Fruit fly (Drosophila melanogaster) whole organism, embryonic: Measurements from ENCODE around the gene dati.

Source experiments
- Atf-2 ChIP-seq: fragments of 200-800 bp; sonication (Bioruptor generic); optimal IDR thresholded peaks from 2 replicates; lab custom pipeline; 2016; ENCODE audit warnings: missing biosample characterization, missing genetic modification characterization
- B-H1 ChIP-seq: fragments of 200-800 bp; sonication (Bioruptor generic); IDR thresholded peaks from 3 replicates; pipeline ENCODE4 v1.3.6; 2022; ENCODE audit warnings: missing biosample characterization, missing genetic modification characterization
- CG1024 ChIP-seq: fragments of 200-800 bp; sonication (Bioruptor generic); IDR thresholded peaks from 2 replicates; pipeline ENCODE4 v1.3.6; 2022; ENCODE audit warnings: missing biosample characterization, missing genetic modification characterization
- CG10543 ChIP-seq: fragments of 200-800 bp; sonication (Bioruptor generic); optimal IDR thresholded peaks from 3 replicates; lab custom pipeline; 2017; ENCODE audit warnings: missing biosample characterization, mild to moderate bottlenecking, missing genetic modification characterization, moderate library complexity
- CG11085 ChIP-seq: fragments of 200-800 bp; sonication (Bioruptor generic); IDR thresholded peaks from 2 replicates; pipeline ENCODE4 v1.3.6; 2022; ENCODE audit warnings: missing biosample characterization, missing genetic modification characterization
- CG11504 ChIP-seq: fragments of 200-800 bp; sonication (Bioruptor generic); optimal IDR thresholded peaks from 3 replicates; lab custom pipeline; 2019; ENCODE audit warnings: missing biosample characterization, mild to moderate bottlenecking, missing genetic modification characterization, moderate library complexity
- CG12769 ChIP-seq: fragments of 200-800 bp; sonication (Bioruptor generic); optimal IDR thresholded peaks from 2 replicates; lab custom pipeline; 2019; ENCODE audit warnings: missing biosample characterization, mild to moderate bottlenecking, missing genetic modification characterization, moderate library complexity
- CG13287 ChIP-seq: fragments of 200-800 bp; sonication (Bioruptor generic); IDR thresholded peaks from 2 replicates; pipeline ENCODE4 v1.3.6; 2022; ENCODE audit warnings: missing biosample characterization, missing genetic modification characterization; ENCODE audit not compliant: partially characterized antibody
- CG14050 ChIP-seq: fragments of 200-800 bp; sonication (Bioruptor generic); IDR thresholded peaks from 3 replicates; pipeline ENCODE4 v1.3.6; 2022; ENCODE audit warnings: missing biosample characterization, missing genetic modification characterization
- CG14667 ChIP-seq: fragments of 200-800 bp; sonication (Bioruptor generic); IDR thresholded peaks from 2 replicates; pipeline ENCODE4 v1.3.6; 2022; ENCODE audit warnings: missing biosample characterization, missing genetic modification characterization
- CG15514 ChIP-seq: fragments of 200-800 bp; sonication (Bioruptor generic); optimal IDR thresholded peaks from 3 replicates; lab custom pipeline; 2017; ENCODE audit warnings: missing biosample characterization, missing genetic modification characterization, mild to moderate bottlenecking, moderate library complexity, missing genetic modification reagents
- CG17802 ChIP-seq: fragments of 200-800 bp; sonication (Bioruptor generic); optimal IDR thresholded peaks from 2 replicates; lab custom pipeline; 2018; ENCODE audit warnings: missing biosample characterization, mild to moderate bottlenecking, missing genetic modification characterization, moderate library complexity
- CG17829 ChIP-seq: fragments of 200-800 bp; optimal IDR thresholded peaks from 2 replicates; lab custom pipeline; 2019; ENCODE audit warnings: missing biosample characterization, mild to moderate bottlenecking, missing genetic modification characterization, moderate library complexity
- CG2202 ChIP-seq: fragments of 200-800 bp; sonication (Bioruptor generic); optimal IDR thresholded peaks from 2 replicates; lab custom pipeline; 2018; ENCODE audit warnings: missing biosample characterization, mild to moderate bottlenecking, missing genetic modification characterization
- CG32532 ChIP-seq: fragments of 200-800 bp; sonication (Bioruptor generic); IDR thresholded peaks from 2 replicates; pipeline ENCODE4 v1.3.6; 2022; ENCODE audit warnings: missing biosample characterization, missing genetic modification characterization
- CG32767 ChIP-seq: fragments of 200-800 bp; sonication (Bioruptor generic); IDR thresholded peaks from 2 replicates; pipeline ENCODE4 v1.3.6; 2022; ENCODE audit warnings: missing biosample characterization, missing genetic modification characterization
- CG4707 ChIP-seq: fragments of 200-800 bp; sonication (Bioruptor generic); optimal IDR thresholded peaks from 2 replicates; lab custom pipeline; 2018; ENCODE audit warnings: missing biosample characterization, mild to moderate bottlenecking, missing genetic modification characterization, moderate library complexity
- CG7786 ChIP-seq: fragments of 200-800 bp; sonication (Bioruptor generic); optimal IDR thresholded peaks from 2 replicates; lab custom pipeline; 2016; ENCODE audit warnings: missing biosample characterization, missing genetic modification characterization
- CG8478 ChIP-seq: fragments of >200 bp; optimal IDR thresholded peaks from 2 replicates; lab custom pipeline; 2018
- CTCF ChIP-seq: fragments of 200-800 bp; sonication (Bioruptor generic); optimal IDR thresholded peaks from 2 replicates; lab custom pipeline; 2017; ENCODE audit warnings: missing biosample characterization, mild to moderate bottlenecking, missing genetic modification characterization, moderate library complexity
- Dad ChIP-seq: fragments of 200-800 bp; sonication (Bioruptor generic); optimal IDR thresholded peaks from 3 replicates; lab custom pipeline; 2016; ENCODE audit warnings: missing biosample characterization, missing genetic modification characterization
- Deaf1 ChIP-seq: fragments of 200-800 bp; optimal IDR thresholded peaks from 3 replicates; lab custom pipeline; 2019; ENCODE audit warnings: missing biosample characterization, mild to moderate bottlenecking, missing genetic modification characterization, moderate library complexity
- Dfd ChIP-seq, 2 experiments: fragments of >200 bp; optimal IDR thresholded peaks; 2 replicates each; lab custom pipeline; 2017; ENCODE audit warnings: missing biosample characterization in 2 of 2, missing genetic modification characterization in 2 of 2
- Hey ChIP-seq: fragments of 200-800 bp; sonication (Bioruptor generic); optimal IDR thresholded peaks from 3 replicates; lab custom pipeline; 2018; ENCODE audit warnings: missing biosample characterization, mild to moderate bottlenecking, missing genetic modification characterization
- Hr78 ChIP-seq, 2 experiments: fragments of 200-800 bp in 1 of 2; fragments of >200 bp in 1 of 2; sonication (Bioruptor generic) in 1 of 2; optimal IDR thresholded peaks; 2 replicates each; lab custom pipeline; 2017 to 2019; ENCODE audit warnings: missing biosample characterization in 2 of 2, missing genetic modification characterization in 2 of 2, mild to moderate bottlenecking in 1 of 2, moderate library complexity in 1 of 2
- Rfx ChIP-seq: fragments of 200-800 bp; sonication (Bioruptor generic); IDR thresholded peaks from 2 replicates; pipeline ENCODE4 v1.3.6; 2022; ENCODE audit warnings: missing biosample characterization, missing genetic modification characterization
- Sox100B ChIP-seq: fragments of 200-800 bp; sonication (Bioruptor generic); optimal IDR thresholded peaks from 3 replicates; lab custom pipeline; 2018; ENCODE audit warnings: missing biosample characterization, mild to moderate bottlenecking, missing genetic modification characterization
- Sox102F ChIP-seq: fragments of 200-800 bp; sonication (Bioruptor generic); optimal IDR thresholded peaks from 2 replicates; lab custom pipeline; 2018; ENCODE audit warnings: missing biosample characterization, mild to moderate bottlenecking, missing genetic modification characterization, moderate library complexity
- Stat92E ChIP-seq, 3 experiments: fragments of >200 bp in 2 of 3; fragments of 200-800 bp in 1 of 3; sonication (Bioruptor generic) in 1 of 3; optimal IDR thresholded peaks; 2 replicates each; lab custom pipeline; 2017 to 2019; ENCODE audit warnings: missing biosample characterization in 3 of 3, missing genetic modification characterization in 3 of 3, mild to moderate bottlenecking in 1 of 3, moderate library complexity in 1 of 3
- ab ChIP-seq: fragments of 200-800 bp; sonication (Bioruptor generic); optimal IDR thresholded peaks from 2 replicates; lab custom pipeline; 2016; ENCODE audit warnings: missing biosample characterization, missing genetic modification characterization
- amos ChIP-seq: fragments of 200-800 bp; sonication (Bioruptor generic); IDR thresholded peaks from 2 replicates; pipeline ENCODE4 v1.3.6; 2022; ENCODE audit warnings: missing biosample characterization, missing genetic modification characterization; ENCODE audit not compliant: partially characterized antibody
- cad ChIP-seq: fragments of >200 bp; optimal IDR thresholded peaks from 2 replicates; lab custom pipeline; 2017; ENCODE audit warnings: missing biosample characterization, missing genetic modification characterization
- crc ChIP-seq: fragments of 200-800 bp; sonication (Bioruptor generic); optimal IDR thresholded peaks from 2 replicates; lab custom pipeline; 2016; ENCODE audit warnings: missing biosample characterization, missing genetic modification characterization
- crol ChIP-seq: fragments of 200-800 bp; sonication (Bioruptor generic); IDR thresholded peaks from 2 replicates; pipeline ENCODE4 v1.3.6; 2022; ENCODE audit warnings: missing biosample characterization, missing genetic modification characterization
- dmrt11E ChIP-seq: fragments of 200-800 bp; sonication (Bioruptor generic); optimal IDR thresholded peaks from 3 replicates; lab custom pipeline; 2018; ENCODE audit warnings: missing biosample characterization, mild to moderate bottlenecking, missing genetic modification characterization, moderate library complexity
- dmrt99B ChIP-seq: fragments of 200-800 bp; sonication (Bioruptor generic); optimal IDR thresholded peaks from 2 replicates; lab custom pipeline; 2018; ENCODE audit warnings: missing biosample characterization, mild to moderate bottlenecking, missing genetic modification characterization, moderate library complexity
- her ChIP-seq: fragments of 200-800 bp; sonication (Bioruptor generic); optimal IDR thresholded peaks from 2 replicates; lab custom pipeline; 2016; ENCODE audit warnings: missing biosample characterization, missing genetic modification characterization
- hth ChIP-seq: fragments of >200 bp; optimal IDR thresholded peaks from 2 replicates; lab custom pipeline; 2017; ENCODE audit warnings: inconsistent platforms
- jigr1 ChIP-seq: fragments of 200-800 bp; sonication (Bioruptor generic); IDR thresholded peaks from 3 replicates; pipeline ENCODE4 v1.3.6; 2022; ENCODE audit warnings: missing biosample characterization, missing genetic modification characterization
- klu ChIP-seq: fragments of 200-800 bp; sonication (Bioruptor generic); IDR thresholded peaks from 2 replicates; pipeline ENCODE4 v1.3.6; 2022; ENCODE audit warnings: missing biosample characterization, missing genetic modification characterization
- kni ChIP-seq: fragments of 200-800 bp; sonication (Bioruptor generic); optimal IDR thresholded peaks from 3 replicates; lab custom pipeline; 2017; ENCODE audit warnings: mild to moderate bottlenecking, missing biosample characterization, missing genetic modification reagents, missing genetic modification characterization
- lola ChIP-seq, 3 experiments: fragments of >200 bp in 2 of 3; fragments of 200-800 bp in 1 of 3; sonication (Bioruptor generic) in 1 of 3; optimal IDR thresholded peaks; 2 replicates each; lab custom pipeline; 2017 to 2019; ENCODE audit warnings: missing biosample characterization in 3 of 3, missing genetic modification characterization in 3 of 3, mild to moderate bottlenecking in 1 of 3, moderate library complexity in 1 of 3
- maf-S ChIP-seq: fragments of 200-800 bp; sonication (Bioruptor generic); optimal IDR thresholded peaks from 2 replicates; lab custom pipeline; 2016; ENCODE audit warnings: missing biosample characterization, missing genetic modification characterization
- p53 ChIP-seq: fragments of 200-800 bp; sonication (Bioruptor generic); optimal IDR thresholded peaks from 2 replicates; lab custom pipeline; 2016; ENCODE audit warnings: missing biosample characterization, missing genetic modification characterization
- pan ChIP-seq, 4 experiments: fragments of >200 bp in 3 of 4; fragments of 200-800 bp in 1 of 4; sonication (Bioruptor generic) in 1 of 4; optimal IDR thresholded peaks in 3 of 4; IDR thresholded peaks in 1 of 4; 2 replicates each; pipeline versions ENCODE4 v1.3.6 to Lab custom; 2017 to 2022; ENCODE audit warnings: missing biosample characterization in 2 of 4, missing genetic modification characterization in 2 of 4, mixed read lengths in 1 of 4
- prd ChIP-seq, 3 experiments: fragments of >200 bp in 2 of 3; fragments of 200-800 bp in 1 of 3; sonication (Bioruptor generic) in 1 of 3; optimal IDR thresholded peaks in 2 of 3; IDR thresholded peaks in 1 of 3; 2 replicates in 2 of 3; 3 replicates in 1 of 3; pipeline versions ENCODE4 v1.3.6 to Lab custom; 2017 to 2022; ENCODE audit warnings: missing biosample characterization in 1 of 3, missing genetic modification characterization in 1 of 3
- repo ChIP-seq: fragments of 200-800 bp; sonication (Bioruptor generic); optimal IDR thresholded peaks from 2 replicates; lab custom pipeline; 2016; ENCODE audit warnings: missing biosample characterization, missing genetic modification characterization
- seq ChIP-seq: fragments of 200-800 bp; sonication (Bioruptor generic); IDR thresholded peaks from 2 replicates; pipeline ENCODE4 v1.3.6; 2022; ENCODE audit warnings: missing biosample characterization, missing genetic modification characterization
- sisA ChIP-seq: fragments of 200-800 bp; sonication (Bioruptor generic); IDR thresholded peaks from 2 replicates; pipeline ENCODE4 v1.3.6; 2022; ENCODE audit warnings: missing biosample characterization, missing genetic modification characterization
- tll ChIP-seq, 2 experiments: fragments of 200-800 bp in 1 of 2; fragments of >200 bp in 1 of 2; sonication (Bioruptor generic) in 1 of 2; optimal IDR thresholded peaks; 2 replicates each; lab custom pipeline; 2017 to 2019; ENCODE audit warnings: missing biosample characterization in 2 of 2, missing genetic modification characterization in 2 of 2, mild to moderate bottlenecking in 1 of 2, moderate library complexity in 1 of 2
- vnd ChIP-seq: fragments of 200-800 bp; sonication (Bioruptor generic); IDR thresholded peaks from 3 replicates; pipeline ENCODE4 v1.3.6; 2022; ENCODE audit warnings: missing biosample characterization, missing genetic modification characterization; ENCODE audit not compliant: partially characterized antibody

The dati gene

DNA sequence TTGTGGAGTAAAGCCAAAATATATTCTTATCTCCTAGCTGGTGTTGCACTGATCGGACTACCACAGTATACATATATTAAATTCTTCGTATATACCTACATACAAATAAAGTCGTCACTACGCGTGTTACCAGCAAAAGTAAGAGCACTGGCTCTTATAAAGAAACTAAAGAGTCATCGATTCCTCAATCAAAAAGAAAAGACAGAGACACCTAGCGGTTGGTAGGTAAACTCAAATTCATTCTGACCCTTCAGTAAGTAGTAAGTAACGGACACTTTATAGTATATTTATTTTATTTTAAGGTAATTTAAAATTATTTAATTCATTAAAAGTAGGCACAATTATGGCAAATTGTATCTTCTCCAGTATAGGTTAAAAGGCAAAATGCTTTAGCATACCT lies 8.9 kb upstream of the dati start (continued):
- TF ChIP-seq tll (GFP tag; optimal IDR thresholded peaks at IDR 0.05; lab: Kevin White, UChicago) (peak in 1 of 2 experiments; percentile 14), Sox102F (GFP tag; lab: Kevin White, UChicago) (no peak), hth (lab: Kevin White, UChicago) (no peak), ab (GFP tag; lab: Kevin White, UChicago) (no peak), CG17802 (tag; lab: Kevin White, UChicago) (no peak), cad (no peak), jigr1 (GFP tag; lab: Robert Waterston, UW) (no peak), Deaf1 (tag; lab: Kevin White, UChicago) (no peak), CG14050 (GFP tag; lab: Robert Waterston, UW) (no peak), amos (no peak), Hr78 (GFP tag; optimal IDR thresholded peaks at IDR 0.05; lab: Kevin White, UChicago) (no peak), dmrt11E (tag; lab: Kevin White, UChicago) (no peak), CG12769 (tag; lab: Kevin White, UChicago) (no peak), dmrt99B (tag; lab: Kevin White, UChicago) (peak; percentile 44), lola (GFP tag; optimal IDR thresholded peaks at IDR 0.05; lab: Kevin White, UChicago) (no peak), CG15514 (GFP tag; lab: Kevin White, UChicago) (peak; percentile 50), Hey (tag; lab: Kevin White, UChicago) (no peak), CG32532 (peak; percentile 68; the same call in 1 of the 2 replicates), prd (optimal IDR thresholded peaks at IDR 0.05; lab: Kevin White, UChicago) (no peak), prd (GFP tag; IDR thresholded peaks at IDR 0.05; lab: Robert Waterston, UW) (no peak), Stat92E (GFP tag; optimal IDR thresholded peaks at IDR 0.05; lab: Kevin White, UChicago) (no peak), Rfx (no peak), CG11504 (tag; lab: Kevin White, UChicago) (no peak), B-H1 (GFP tag; lab: Robert Waterston, UW) (no peak), CG14667 (GFP tag; lab: Robert Waterston, UW) (no peak), crc (no peak), pan (optimal IDR thresholded peaks at IDR 0.05; lab: Kevin White, UChicago) (no peak), pan (GFP tag; optimal IDR thresholded peaks at IDR 0.05 in 1 of 2, IDR thresholded peaks at IDR 0.05 in 1 of 2) (peak in 1 of 2 experiments; percentile 30), CG10543 (GFP tag; lab: Kevin White, UChicago) (no peak), CG13287 (GFP tag; lab: Robert Waterston, UW) (no peak), CG1024 (GFP tag; lab: Robert Waterston, UW) (no peak), Dfd (GFP tag; optimal IDR thresholded peaks at IDR 0.05; lab: Kevin White, UChicago) (no peak), p53 (GFP tag; lab: Kevin White, UChicago) (no peak), CG4707 (peak; percentile 78), Atf-2 (GFP tag; lab: Kevin White, UChicago) (no peak), CG32767 (GFP tag; lab: Robert Waterston, UW) (no peak), maf-S (GFP tag; lab: Kevin White, UChicago) (no peak), CG11085 (no peak), crol (no peak), CG2202 (tag; lab: Kevin White, UChicago) (peak; percentile 44), Dad (GFP tag; lab: Kevin White, UChicago) (no peak), kni (GFP tag; lab: Kevin White, UChicago) (peak; percentile 23), CG8478 (lab: Kevin White, UChicago) (no peak), CG7786 (GFP tag; lab: Kevin White, UChicago) (no peak), CG17829 (tag; lab: Kevin White, UChicago) (peak; percentile 59), CTCF (GFP tag; lab: Kevin White, UChicago) (peak; percentile 92), her (GFP tag; lab: Kevin White, UChicago) (no peak), vnd (GFP tag; lab: Robert Waterston, UW) (no peak), repo (GFP tag; lab: Kevin White, UChicago) (no peak), sisA (GFP tag; lab: Robert Waterston, UW) (no peak), Sox100B (GFP tag; lab: Kevin White, UChicago) (peak; percentile 64), seq (GFP tag; lab: Robert Waterston, UW) (no peak; the same call in 1 of the 2 replicates), klu (GFP tag; lab: Robert Waterston, UW) (no peak)
